Fruit fly (Drosophila melanogaster): Measurements from ENCODE around the gene Btk.

Btk gene

DNA sequence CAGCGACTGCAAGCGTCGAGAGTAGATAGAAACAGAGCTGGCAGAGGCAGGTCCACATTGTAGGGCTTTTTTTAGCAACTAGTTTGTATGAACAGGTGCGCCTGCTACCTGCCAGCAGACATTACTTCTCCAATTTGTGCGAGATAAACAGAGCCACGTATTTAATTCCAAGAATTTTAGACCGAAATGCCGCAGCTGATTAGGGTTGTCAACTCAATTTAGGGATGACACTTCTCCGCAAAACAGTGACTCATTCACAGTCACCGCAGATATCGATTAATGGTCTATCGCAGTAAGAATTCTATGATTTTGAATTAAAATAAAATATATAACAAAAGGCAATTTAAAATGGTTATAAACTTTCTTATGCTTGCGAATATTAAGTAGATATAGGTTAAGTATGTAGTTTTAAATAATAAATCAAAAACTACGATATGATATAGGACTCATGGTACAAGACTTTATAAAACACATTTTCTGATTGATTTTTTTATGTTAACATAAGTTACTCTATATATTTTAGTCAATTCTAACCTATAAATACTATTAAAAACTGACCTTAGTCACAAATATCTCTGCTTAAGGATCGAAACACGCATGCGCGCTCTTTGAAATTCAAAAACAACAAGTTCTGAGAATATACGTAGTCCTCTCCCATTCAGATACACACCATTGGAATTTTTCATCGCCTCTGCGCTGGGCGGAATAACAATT, 2.0 kb upstream of the Btk start, which contains the start of the genes wol and Scgalpha (continued):
- TF ChIP-seq crc (GFP tag; optimal IDR thresholded peaks at IDR 0.05) (no peak), CG10543 (GFP tag; optimal IDR thresholded peaks at IDR 0.05) (peak; percentile 16), jigr1 (GFP tag; IDR thresholded peaks at IDR 0.05) (no peak; the same call in 2 of the 3 replicates), CG34224 (GFP tag; IDR thresholded peaks at IDR 0.05; ENCODE audit: partially characterized antibody) (peak; percentile 69; the same call in 2 of the 3 replicates), scrt (GFP tag; optimal IDR thresholded peaks at IDR 0.05) (no peak), dati (GFP tag; IDR thresholded peaks at IDR 0.05) (no peak), CG5245 (GFP tag; optimal IDR thresholded peaks at IDR 0.05) (no peak), nerfin-1 (tag; optimal IDR thresholded peaks at IDR 0.05) (peak; percentile 81), Scr (GFP tag; IDR thresholded peaks at IDR 0.05; ENCODE audit: partially characterized antibody) (peak; percentile 60), Med (GFP tag) (peak; percentile 40), sna (GFP tag; IDR thresholded peaks at IDR 0.05; ENCODE audit: partially characterized antibody) (0 out of 2 replicates have a peak, but pooled peaks have one; percentile 58), Hr51 (GFP tag; optimal IDR thresholded peaks at IDR 0.05) (no peak), YL-1 (GFP tag; optimal IDR thresholded peaks at IDR 0.05) (peak; percentile 41), CG13287 (GFP tag; IDR thresholded peaks at IDR 0.05; ENCODE audit: partially characterized antibody) (peak; percentile 71), ato (GFP tag; IDR thresholded peaks at IDR 0.05; ENCODE audit: partially characterized antibody) (peak; percentile 9; the same call in 1 of the 2 replicates), CG14710 (tag; optimal IDR thresholded peaks at IDR 0.05) (peak; percentile 8), unc-4 (GFP tag; IDR thresholded peaks at IDR 0.05; ENCODE audit: partially characterized antibody) (peak; percentile 51), knrl (GFP tag; IDR thresholded peaks at IDR 0.05; ENCODE audit: partially characterized antibody) (peak; percentile 53; the same call in 2 of the 3 replicates), CG2129 (GFP tag; IDR thresholded peaks at IDR 0.05; ENCODE audit: partially characterized antibody) (0 out of 2 replicates have a peak, but pooled peaks have one; percentile 24), Nf-YC (tag; optimal IDR thresholded peaks at IDR 0.05) (peak; percentile 12), Hr39 (optimal IDR thresholded peaks at IDR 0.05) (no peak), CG16813 (GFP tag; IDR thresholded peaks at IDR 0.05; ENCODE audit: partially characterized antibody) (peak; percentile 65), HLH4C (GFP tag; IDR thresholded peaks at IDR 0.05; ENCODE audit: partially characterized antibody) (peak; percentile 69), CG31441 (GFP tag; IDR thresholded peaks at IDR 0.05) (peak; percentile 46; the same call in 1 of the 2 replicates), CG12155 (GFP tag; optimal IDR thresholded peaks at IDR 0.05) (no peak), grn (GFP tag; optimal IDR thresholded peaks at IDR 0.05) (peak; percentile 31), CG8924 (tag; optimal IDR thresholded peaks at IDR 0.05) (peak; percentile 13), CG32772 (GFP tag; IDR thresholded peaks at IDR 0.05) (no peak), Dll (GFP tag; IDR thresholded peaks at IDR 0.05; ENCODE audit: partially characterized antibody) (peak; percentile 67; the same call in 1 of the 4 replicates), chinmo (GFP tag; IDR thresholded peaks at IDR 0.05; ENCODE audit: partially characterized antibody) (peak; percentile 58; the same call in 1 of the 4 replicates), CG3995 (GFP tag; optimal IDR thresholded peaks at IDR 0.05) (peak; percentile 98), MBD-R2 (GFP tag; IDR thresholded peaks at IDR 0.05) (peak; percentile 77), sug (tag; optimal IDR thresholded peaks at IDR 0.05) (no peak), sd (tag; optimal IDR thresholded peaks at IDR 0.05) (peak; percentile 97), E2f2 (GFP tag; IDR thresholded peaks at IDR 0.05) (peak; percentile 73), mld (GFP tag; IDR thresholded peaks at IDR 0.05; ENCODE audit: partially characterized antibody) (no peak), CG7745 (tag; optimal IDR thresholded peaks at IDR 0.05) (no peak), CG1603 (tag; optimal IDR thresholded peaks at IDR 0.05) (peak; percentile 31), ranshi (GFP tag; IDR thresholded peaks at IDR 0.05) (no peak), zen2 (GFP tag; IDR thresholded peaks at IDR 0.05; ENCODE audit: partially characterized antibody) (peak; percentile 26; the same call in 2 of the 3 replicates), gce (GFP tag; IDR thresholded peaks at IDR 0.05) (no peak), tgo (GFP tag; IDR thresholded peaks at IDR 0.05) (no peak), Opbp (GFP tag; IDR thresholded peaks at IDR 0.05; ENCODE audit: partially characterized antibody) (peak; percentile 76), CG6654 (GFP tag; optimal IDR thresholded peaks at IDR 0.05) (no peak), ab (GFP tag; optimal IDR thresholded peaks at IDR 0.05) (no peak), PHDP (tag; optimal IDR thresholded peaks at IDR 0.05) (no peak), CG42726 (GFP tag; IDR thresholded peaks at IDR 0.05; ENCODE audit: partially characterized antibody) (peak; percentile 55; the same call in 1 of the 2 replicates)

All from whole organism, embryonic.